Fruit fly (Drosophila melanogaster) ovary, adult (tissue): ENCODE results near the gene snf.
A peak's percentile ranks its signal among the peaks of the same experiment; 100 is the strongest.

Experiments
- CG17801 ChIP-seq: fragments of 200-800 bp; optimal IDR thresholded peaks from 2 replicates; lab custom pipeline; 2019; ENCODE audit warnings: missing biosample characterization, mild to moderate bottlenecking, missing genetic modification characterization, moderate library complexity; ENCODE audit not compliant: partially characterized antibody

Gene snf

DNA sequence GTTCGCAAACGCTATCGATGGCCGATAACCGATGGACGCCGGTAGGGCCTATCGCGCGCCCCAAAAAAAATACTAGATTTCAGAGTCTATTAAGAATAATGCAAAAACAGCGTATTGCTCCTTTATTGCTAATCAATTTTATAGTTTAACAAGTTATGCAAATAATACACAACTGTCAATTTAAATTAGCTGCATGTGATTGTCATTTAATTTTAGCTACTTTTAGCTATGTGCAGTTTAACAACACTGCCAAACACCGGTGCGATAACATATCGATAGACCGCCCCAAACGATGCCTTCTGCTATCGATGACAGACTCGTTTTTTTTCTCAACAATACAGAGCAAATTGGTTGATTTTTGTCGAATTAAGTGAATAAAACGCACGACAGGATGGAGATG, at the start of gene snf, which contains the start of gene Cdk7:
TSS of gene snf (plus strand) at position 280 of the 400 bp plus-strand sequence.
TSS of gene Cdk7 (minus strand) at position 21 of the 400 bp plus-strand sequence.
- TF ChIP-seq CG17801 (GFP tag; lab: Kevin White, UChicago), result peak; percentile 28

dm6 chrX:5285835-5286234, 23.2 kb upstream of the snf start:
- TF ChIP-seq CG17801 (GFP tag; lab: Kevin White, UChicago), result no peak

DNA sequence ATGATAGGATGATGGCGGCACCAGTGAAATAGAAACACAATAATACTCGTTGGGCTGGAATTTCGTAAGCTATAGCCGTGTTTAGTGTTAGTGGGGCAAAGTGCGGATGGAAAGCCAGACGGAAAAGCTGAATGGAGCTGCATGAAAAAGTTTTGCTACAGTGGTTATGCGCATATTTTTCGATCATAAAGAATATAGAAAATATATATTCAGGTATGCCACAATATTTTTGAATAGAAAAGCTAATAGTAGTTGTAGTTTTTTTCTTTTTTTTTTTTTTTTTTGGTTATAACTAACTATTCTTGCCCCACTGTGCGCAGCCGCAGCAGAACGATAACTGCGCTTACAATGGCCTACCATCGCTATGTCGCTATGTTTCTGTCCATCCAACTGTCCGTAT, 22.5 kb upstream of the snf start:
- TF ChIP-seq CG17801 (GFP tag; lab: Kevin White, UChicago), result no peak

DNA sequence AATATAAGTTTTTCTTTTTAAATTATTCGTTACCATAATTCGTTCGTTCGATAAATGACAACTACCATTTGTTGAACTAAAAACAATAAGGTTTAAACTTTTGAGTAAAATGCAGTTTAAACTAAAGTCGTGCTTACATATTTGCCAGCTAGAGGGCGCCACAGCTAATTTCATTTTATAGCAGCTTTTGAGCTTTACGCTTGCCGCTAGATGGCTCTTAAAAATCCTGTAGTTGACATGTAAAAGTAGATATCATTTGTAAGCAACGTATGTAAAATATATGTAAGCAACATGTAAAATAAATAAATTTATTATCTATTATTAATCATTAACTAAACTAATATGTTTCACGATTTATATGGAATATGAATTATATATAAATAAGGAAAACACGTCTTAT, 19.4 kb upstream of the snf start:
- TF ChIP-seq CG17801 (GFP tag; lab: Kevin White, UChicago), result no peak

DNA sequence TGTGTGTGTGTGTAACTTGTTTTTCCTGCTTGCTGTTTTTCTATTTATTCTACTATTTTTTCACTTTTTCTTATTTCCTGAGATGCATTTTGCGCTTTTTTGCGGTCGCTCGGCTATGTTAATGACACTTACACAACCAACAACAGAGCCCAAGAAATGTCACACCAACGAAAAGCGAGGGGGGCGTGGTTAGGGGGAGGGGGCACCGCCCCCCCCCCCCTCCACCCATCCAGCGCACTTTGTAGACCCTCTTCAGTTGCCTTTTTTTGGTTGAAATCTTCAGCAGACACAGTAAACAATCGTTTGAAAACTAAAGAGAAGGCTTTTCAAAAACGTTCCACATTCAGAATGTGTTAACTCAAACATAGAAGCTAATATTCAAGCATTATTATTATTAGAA, 15.9 kb upstream of the snf start:
- no peak for TF ChIP-seq CG17801 (GFP tag; lab: Kevin White, UChicago)

- no peak for TF ChIP-seq CG17801 (GFP tag; lab: Kevin White, UChicago)
These were observed 13.3 kb upstream of the snf start, which contains the start of gene CG42749 for dm6 chrX:5295766-5296165. Gene CG42749 (plus strand): TSS chrX:5296066.

DNA sequence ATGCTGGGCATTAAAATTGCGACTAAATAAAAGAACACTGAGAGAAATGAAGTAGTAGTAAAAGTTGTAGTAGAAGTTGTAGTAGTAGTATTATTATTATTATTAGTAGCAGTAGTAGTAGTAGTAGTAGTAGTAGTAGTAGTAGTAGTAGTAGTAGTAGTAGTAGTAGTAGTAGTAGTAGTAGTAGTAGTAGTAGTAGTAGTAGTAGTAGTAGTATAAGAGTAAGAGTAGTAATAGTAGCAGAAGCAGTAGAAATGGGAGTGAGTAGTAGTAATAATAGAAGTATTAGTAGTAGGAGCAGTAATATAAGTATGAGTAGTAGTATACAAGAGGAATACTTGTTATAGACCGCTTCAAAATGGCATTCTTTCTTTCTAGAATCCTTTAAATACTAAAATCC, 9.1 kb upstream of the snf start:
- TF ChIP-seq CG17801 (GFP tag; lab: Kevin White, UChicago), result no peak

DNA sequence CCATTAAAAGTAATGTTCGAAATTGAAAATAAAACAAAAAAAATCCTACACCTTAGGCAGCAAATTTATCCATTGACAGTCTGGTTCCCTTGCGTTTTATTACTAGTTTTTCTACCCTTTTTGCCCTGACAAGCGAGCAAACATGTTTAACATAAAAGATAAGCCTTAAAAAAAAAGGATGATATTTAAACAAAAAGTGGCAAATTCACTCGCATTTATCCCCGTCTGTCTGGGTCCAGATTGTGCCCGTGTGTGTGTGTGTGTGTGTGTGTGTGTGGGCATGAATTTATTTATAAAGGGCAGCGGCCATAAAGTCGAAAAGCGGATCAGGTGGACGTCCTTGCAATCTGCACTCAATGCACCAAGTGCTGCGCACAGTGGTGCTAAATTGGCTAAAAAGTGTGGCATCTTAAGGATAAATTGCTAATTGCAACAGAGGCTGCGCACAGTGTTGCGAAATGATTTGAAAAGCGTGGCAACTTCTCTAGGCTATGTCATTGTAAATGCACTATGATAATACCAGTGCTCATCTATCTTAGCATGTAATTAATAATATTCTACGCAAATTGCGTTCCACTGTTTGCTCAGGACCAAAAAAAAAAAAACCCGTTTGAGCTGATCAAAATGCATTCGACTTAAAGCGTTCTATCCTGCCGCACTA, 8.3 kb upstream of the snf start:
- no peak for TF ChIP-seq CG17801 (GFP tag; lab: Kevin White, UChicago)

DNA sequence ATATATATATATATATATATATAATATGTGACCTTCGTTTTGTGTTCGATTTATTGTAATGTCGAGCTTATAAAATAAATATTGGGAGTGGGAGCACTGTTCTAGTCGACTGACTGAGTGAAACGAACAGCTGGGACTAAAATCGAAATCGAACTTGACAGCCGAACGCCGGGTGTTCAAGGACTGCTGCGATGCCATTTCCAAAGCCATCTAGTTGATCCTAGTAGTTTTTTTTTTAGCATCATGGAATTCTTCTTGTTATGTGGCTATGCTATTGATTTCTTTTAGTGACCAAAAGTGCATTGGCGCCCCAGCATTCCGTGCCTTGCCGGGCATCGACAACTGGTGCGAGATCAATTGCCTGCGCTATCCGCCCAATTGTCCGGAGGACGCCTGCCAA, 3.5 kb upstream of the snf start, which contains the start of gene CG3323:
TSS of gene CG3323 (minus strand) at position 101 of the 400 bp plus-strand sequence.
- TF ChIP-seq CG17801 (GFP tag; lab: Kevin White, UChicago), result no peak

dm6 chrX:5307317-5307716, 1.7 kb upstream of the snf start, which contains the start of gene CG17764:
Gene CG17764 (minus strand): TSS chrX:5307417.
- TF ChIP-seq CG17801 (GFP tag; lab: Kevin White, UChicago), result no peak

dm6 chrX:5311838-5312339, 2.8 kb downstream of the snf start, which contains the start of the genes TrxT and dhd:
Gene TrxT (minus strand): TSS chrX:5311888.
Gene dhd (plus strand): TSS chrX:5312171.
- TF ChIP-seq CG17801 (GFP tag; lab: Kevin White, UChicago), result peak; percentile 9

DNA sequence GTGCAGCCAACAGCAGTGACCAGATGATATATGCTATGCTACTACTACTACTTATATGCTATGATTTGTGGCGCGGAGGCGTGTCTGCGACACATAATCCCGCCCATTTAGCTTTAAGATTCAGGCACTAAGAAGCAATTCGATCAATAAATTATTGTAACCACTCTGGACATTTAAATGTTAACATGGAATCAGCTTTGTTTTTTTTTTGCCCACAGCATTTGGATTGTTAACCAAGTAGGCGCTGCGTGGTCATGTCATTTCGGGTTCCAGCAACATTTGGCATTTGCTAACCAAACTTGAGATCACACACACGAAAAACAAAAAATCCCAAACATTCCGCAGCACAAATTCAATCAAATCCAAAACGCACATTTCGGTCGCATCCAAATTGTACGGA, 3.9 kb downstream of the snf start, which contains the start of gene CG4198:
TSS of gene CG4198 (plus strand) at position 301 of the 400 bp plus-strand sequence.
- TF ChIP-seq CG17801 (GFP tag; lab: Kevin White, UChicago), result no peak

DNA sequence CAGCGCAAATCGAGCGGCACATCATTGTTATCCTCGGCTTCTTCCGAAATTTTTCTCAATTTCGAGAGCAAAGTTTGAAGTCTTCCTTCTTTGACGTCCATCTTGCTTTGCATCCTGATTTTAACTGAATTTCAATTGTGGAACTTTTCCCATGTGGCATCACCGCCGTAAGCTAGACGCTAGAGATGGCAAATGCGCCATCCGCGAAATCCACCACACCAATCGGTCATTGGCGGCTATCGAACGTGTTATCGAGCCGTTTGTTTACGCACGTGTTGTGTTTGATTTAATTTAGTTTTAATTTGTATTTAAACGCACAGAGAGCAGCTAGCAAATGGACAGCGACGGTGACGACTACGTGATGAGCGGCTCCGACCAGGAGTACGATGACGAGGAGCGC, 8.1 kb downstream of the snf start, which contains the start of the genes CG15930 and Sas10:
TSS of gene CG15930 (minus strand) at position 126 of the 400 bp plus-strand sequence.
TSS of gene Sas10 (plus strand) at position 240 of the 400 bp plus-strand sequence.
- TF ChIP-seq CG17801 (GFP tag; lab: Kevin White, UChicago), result no peak

DNA sequence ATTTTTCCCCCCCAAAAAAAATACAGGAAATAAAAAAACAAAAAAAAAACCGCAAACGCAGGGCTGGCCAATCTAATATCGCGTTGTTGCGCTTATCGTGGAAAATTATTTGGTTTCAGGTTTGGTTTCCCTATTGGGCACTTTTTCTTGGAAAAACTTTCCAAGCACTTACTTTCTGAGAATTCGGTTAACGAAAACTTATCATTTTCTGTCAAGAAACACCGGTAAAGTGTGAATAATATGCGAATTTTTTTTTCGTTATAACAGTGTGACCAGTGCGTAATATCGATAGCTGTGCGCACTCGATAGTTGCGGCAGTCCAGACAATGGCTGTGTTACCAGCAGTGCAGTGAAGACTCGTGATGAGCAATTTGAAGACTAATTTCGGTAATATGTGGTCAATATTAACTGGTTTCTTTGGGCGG, 13.4 kb downstream of the snf start, which contains the start of gene Rnp4F:
TSS of gene Rnp4F (minus strand) at position 238 of the 425 bp plus-strand sequence.
- peak; percentile 49 for TF ChIP-seq CG17801 (GFP tag; lab: Kevin White, UChicago)

DNA sequence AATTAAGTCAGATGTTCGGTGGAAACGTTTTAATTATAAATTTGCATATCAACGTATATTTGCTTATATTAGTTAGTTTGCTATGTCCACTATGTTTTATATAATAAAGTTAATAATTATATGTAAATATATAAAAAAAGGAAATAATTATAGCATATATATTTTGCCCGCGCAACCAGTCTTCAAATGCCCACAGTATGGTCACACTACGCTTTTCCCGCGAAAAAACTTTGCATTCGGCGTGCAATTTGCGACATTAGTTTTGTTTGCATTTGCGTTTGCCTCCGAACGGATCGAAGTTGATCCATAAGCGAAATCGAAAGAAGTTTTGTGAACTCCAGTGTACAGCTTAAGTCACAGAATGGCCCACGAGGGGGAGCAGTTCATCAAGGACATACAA, 14.6 kb downstream of the snf start, which contains the start of gene Mcm3:
TSS of gene Mcm3 (plus strand) at position 220 of the 400 bp plus-strand sequence.
- no peak for TF ChIP-seq CG17801 (GFP tag; lab: Kevin White, UChicago)
